Fruit fly (Drosophila melanogaster): ENCODE measurements around the gene bigmax.

The bigmax gene

dm6 chr3R:27289638-27290037, 1.3 kb upstream of the bigmax start (continued):
- no peak for TF ChIP-seq Awh (GFP tag; IDR thresholded peaks at IDR 0.05)
- TF ChIP-seq CG6765 (GFP tag; optimal IDR thresholded peaks at IDR 0.05), result no peak
- TF ChIP-seq CG31388 (GFP tag; optimal IDR thresholded peaks at IDR 0.05), result no peak
- TF ChIP-seq YL-1 (GFP tag; optimal IDR thresholded peaks at IDR 0.05), result no peak
- TF ChIP-seq crol (GFP tag; IDR thresholded peaks at IDR 0.05), result no peak
- no peak for TF ChIP-seq Nf-YC (tag; optimal IDR thresholded peaks at IDR 0.05)
- TF ChIP-seq pan (optimal IDR thresholded peaks at IDR 0.05), result no peak
- TF ChIP-seq pan (GFP tag; optimal IDR thresholded peaks at IDR 0.05 in 1 of 2, IDR thresholded peaks at IDR 0.05 in 1 of 2), result no peak
- TF ChIP-seq CG15514 (GFP tag; optimal IDR thresholded peaks at IDR 0.05), result peak; percentile 15
- TF ChIP-seq ara (GFP tag; IDR thresholded peaks at IDR 0.05), result peak; percentile 39; the same call in 1 of the 2 replicates
- TF ChIP-seq CG6791 (GFP tag; IDR thresholded peaks at IDR 0.05; ENCODE audit: partially characterized antibody), result no peak
- peak; percentile 36 for TF ChIP-seq sd (tag; optimal IDR thresholded peaks at IDR 0.05)
- no peak for TF ChIP-seq eve (GFP tag; optimal IDR thresholded peaks at IDR 0.05)
- no peak for TF ChIP-seq Elba2 (GFP tag; optimal IDR thresholded peaks at IDR 0.05)
- no peak for TF ChIP-seq trh (GFP tag; optimal IDR thresholded peaks at IDR 0.05)
- TF ChIP-seq gt (GFP tag; IDR thresholded peaks at IDR 0.05), result no peak
- TF ChIP-seq NK7.1 (GFP tag; optimal IDR thresholded peaks at IDR 0.05), result no peak
- TF ChIP-seq CG13624 (GFP tag; optimal IDR thresholded peaks at IDR 0.05), result peak; percentile 39
- no peak for TF ChIP-seq dm (GFP tag; optimal IDR thresholded peaks at IDR 0.05)
- TF ChIP-seq Xrp1 (GFP tag; IDR thresholded peaks at IDR 0.05), result peak; percentile 53; the same call in 1 of the 2 replicates
- TF ChIP-seq Antp (GFP tag; optimal IDR thresholded peaks at IDR 0.05), result peak; percentile 12
- TF ChIP-seq CG32532 (GFP tag; IDR thresholded peaks at IDR 0.05), result peak; percentile 80
- peak; percentile 77 for TF ChIP-seq row (GFP tag; IDR thresholded peaks at IDR 0.05)
- TF ChIP-seq lbe (GFP tag; optimal IDR thresholded peaks at IDR 0.05), result no peak
- no peak for TF ChIP-seq CG7963 (GFP tag; IDR thresholded peaks at IDR 0.05; ENCODE audit: partially characterized antibody)
- TF ChIP-seq gfzf (GFP tag; optimal IDR thresholded peaks at IDR 0.05), result no peak
- TF ChIP-seq CG10321 (GFP tag; IDR thresholded peaks at IDR 0.05), result no peak
- TF ChIP-seq Dip3 (GFP tag; optimal IDR thresholded peaks at IDR 0.05), result peak; percentile 44
- no peak for TF ChIP-seq pzg (GFP tag; optimal IDR thresholded peaks at IDR 0.05)
- no peak for TF ChIP-seq wek (GFP tag; optimal IDR thresholded peaks at IDR 0.05)
- TF ChIP-seq CG12155 (GFP tag; optimal IDR thresholded peaks at IDR 0.05), result no peak
- TF ChIP-seq E2f2 (GFP tag; IDR thresholded peaks at IDR 0.05), result no peak
- peak; percentile 35 for TF ChIP-seq CG12219 (GFP tag; optimal IDR thresholded peaks at IDR 0.05)
- TF ChIP-seq yki (optimal IDR thresholded peaks at IDR 0.05), result no peak
- no peak for TF ChIP-seq jumu (GFP tag; optimal IDR thresholded peaks at IDR 0.05)
- no peak for TF ChIP-seq CG14667 (GFP tag; IDR thresholded peaks at IDR 0.05)
- TF ChIP-seq CG8089 (GFP tag; optimal IDR thresholded peaks at IDR 0.05), result no peak
- TF ChIP-seq Ada2b (GFP tag; IDR thresholded peaks at IDR 0.05), result 0 out of 2 replicates have a peak, but pooled peaks have one; percentile 12
- TF ChIP-seq pfk (GFP tag; optimal IDR thresholded peaks at IDR 0.05), result no peak
- no peak for TF ChIP-seq CG2202 (tag; optimal IDR thresholded peaks at IDR 0.05)
- no peak for TF ChIP-seq hbn (GFP tag; IDR thresholded peaks at IDR 0.05; ENCODE audit: partially characterized antibody)
- no peak for TF ChIP-seq CG31365 (tag; optimal IDR thresholded peaks at IDR 0.05)
- no peak for TF ChIP-seq CG3847 (GFP tag; IDR thresholded peaks at IDR 0.05)
- TF ChIP-seq CG13424 (tag; optimal IDR thresholded peaks at IDR 0.05), result peak; percentile 33
- peak in 1 of 2 experiments; percentile 64 for TF ChIP-seq bsh (GFP tag; optimal IDR thresholded peaks at IDR 0.05)
- TF ChIP-seq Oaz (GFP tag; IDR thresholded peaks at IDR 0.05), result no peak
- peak; percentile 31; the same call in 1 of the 2 replicates for TF ChIP-seq Ptx1 (GFP tag; IDR thresholded peaks at IDR 0.05)
- 0 out of 2 replicates have a peak, but pooled peaks have one; percentile 22 for TF ChIP-seq CG11696 (GFP tag; IDR thresholded peaks at IDR 0.05)
- TF ChIP-seq gsb (GFP tag; IDR thresholded peaks at IDR 0.05), result no peak
- TF ChIP-seq CG10565 (GFP tag; optimal IDR thresholded peaks at IDR 0.05), result no peak
- TF ChIP-seq CG14441 (GFP tag; IDR thresholded peaks at IDR 0.05), result no peak; the same call in 1 of the 2 replicates
- no peak for TF ChIP-seq CG12744 (GFP tag; optimal IDR thresholded peaks at IDR 0.05)
- TF ChIP-seq sens (GFP tag), result peak; percentile 91

All from whole organism, embryonic.